Fruit fly (Drosophila melanogaster) whole organism: ENCODE results near the gene CG33777.

Experiments
- CG8478 ChIP-seq: fragments of >200 bp; optimal IDR thresholded peaks from 2 replicates; lab custom pipeline; 2018; ENCODE audit warnings: inconsistent platforms
- Dll ChIP-seq: fragments of >200 bp; optimal IDR thresholded peaks from 2 replicates; lab custom pipeline; 2017
- EcR ChIP-seq, 2 experiments: fragments of >200 bp; optimal IDR thresholded peaks; 2 replicates each; lab custom pipeline; 2017; ENCODE audit warnings: missing biosample characterization in 2 of 2, missing genetic modification characterization in 2 of 2, missing genetic modification reagents in 2 of 2
- pan ChIP-seq: fragments of >200 bp; optimal IDR thresholded peaks from 2 replicates; lab custom pipeline; 2017
- psq ChIP-seq: fragments of >200 bp; optimal IDR thresholded peaks from 2 replicates; lab custom pipeline; 2017
- usp ChIP-seq: fragments of >200 bp; optimal IDR thresholded peaks from 2 replicates; lab custom pipeline; 2017; ENCODE audit warnings: missing biosample characterization, missing genetic modification characterization, mixed read lengths

CG33777 gene

DNA sequence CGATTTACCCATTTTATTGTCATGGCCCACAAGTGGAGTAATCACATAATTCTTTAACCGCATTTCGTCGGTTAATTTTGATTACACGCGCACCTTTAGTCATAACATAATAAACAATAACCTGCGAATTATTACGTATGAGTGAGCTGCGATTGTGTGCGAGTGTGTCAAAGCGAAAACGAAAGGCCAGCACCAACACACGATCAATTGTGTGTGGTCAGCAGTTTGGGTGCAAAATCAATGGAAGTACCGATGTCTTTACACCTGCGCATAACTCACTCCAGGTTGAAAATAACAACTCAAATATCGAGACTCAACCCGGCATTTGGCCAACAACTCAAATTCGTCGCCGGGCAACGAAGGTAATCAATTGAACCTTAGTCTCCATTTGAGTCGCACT, 20.6 kb downstream of the CG33777 start:
- no peak for TF ChIP-seq EcR (GFP tag; optimal IDR thresholded peaks at IDR 0.05; lab: Kevin White, UChicago)
- no peak for TF ChIP-seq usp (GFP tag; lab: Kevin White, UChicago)
- TF ChIP-seq CG8478 (lab: Kevin White, UChicago), result no peak
- no peak for TF ChIP-seq Dll
- TF ChIP-seq pan (lab: Kevin White, UChicago), result no peak
- TF ChIP-seq psq (lab: Kevin White, UChicago), result no peak

DNA sequence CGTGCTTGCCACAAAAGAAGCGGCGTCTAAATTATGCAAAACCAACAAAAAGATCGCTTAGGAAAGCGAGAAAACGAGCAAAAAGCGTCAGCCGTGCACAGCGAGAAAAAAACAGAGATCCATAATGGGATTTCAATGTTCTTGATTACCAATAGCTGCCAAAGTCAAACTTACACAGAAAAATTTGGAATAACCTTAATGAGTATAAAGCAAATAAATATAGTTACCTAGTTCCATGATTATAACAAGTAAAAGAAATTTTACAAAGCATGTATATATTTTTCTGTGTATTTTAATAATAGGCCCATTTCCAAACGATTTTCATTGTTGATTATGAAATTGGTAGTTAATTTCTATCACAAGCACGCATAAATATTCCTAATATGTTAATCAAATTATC, 21.1 kb downstream of the CG33777 start:
- no peak for TF ChIP-seq EcR (GFP tag; optimal IDR thresholded peaks at IDR 0.05; lab: Kevin White, UChicago)
- TF ChIP-seq usp (GFP tag; lab: Kevin White, UChicago), result no peak
- TF ChIP-seq CG8478 (lab: Kevin White, UChicago), result no peak
- no peak for TF ChIP-seq Dll
- no peak for TF ChIP-seq pan (lab: Kevin White, UChicago)
- TF ChIP-seq psq (lab: Kevin White, UChicago), result no peak

DNA sequence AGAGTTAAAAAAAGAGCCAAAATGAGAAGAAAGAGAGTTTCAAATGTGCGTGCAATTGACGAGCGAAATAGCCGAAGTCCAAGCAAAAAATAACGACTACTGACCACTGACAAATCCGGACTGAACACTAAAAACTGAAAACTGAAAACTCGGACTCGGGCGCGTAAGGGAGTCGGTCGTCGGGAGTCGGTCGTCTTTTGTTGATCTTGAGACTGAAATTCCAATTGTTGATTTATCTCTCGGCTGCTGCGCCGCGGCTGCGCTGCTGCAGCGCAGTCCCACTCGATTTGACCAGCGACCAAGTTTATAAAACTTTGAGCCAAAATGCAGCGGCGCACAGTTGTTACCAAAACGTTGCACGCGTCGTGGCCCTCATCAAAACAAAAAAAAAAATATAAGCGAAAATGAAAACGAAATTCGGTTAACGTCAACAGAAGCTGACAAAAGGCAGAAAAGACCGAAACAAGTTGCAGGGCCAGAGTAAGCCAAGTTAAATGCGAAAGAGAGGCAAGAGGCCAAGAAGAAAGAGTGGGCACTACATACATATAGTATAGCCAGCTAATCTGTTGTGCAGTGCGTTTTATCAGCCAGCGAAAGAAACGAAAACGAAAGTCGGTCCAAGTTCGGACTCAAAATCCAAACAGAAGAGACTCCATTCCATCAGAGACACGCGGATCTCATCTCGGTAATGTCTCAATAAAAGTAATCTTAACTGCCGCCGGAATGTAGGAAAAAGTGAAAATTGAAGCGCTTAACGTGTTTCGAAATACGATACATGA, 22.0 kb downstream of the CG33777 start, which contains the start of gene CG11353:
Gene CG11353, plus strand, starts transcription at position 330 of the 779 bp plus-strand sequence.
- TF ChIP-seq CG8478 (lab: Kevin White, UChicago) (no peak), Dll (no peak), EcR (GFP tag; optimal IDR thresholded peaks at IDR 0.05; lab: Kevin White, UChicago) (no peak), pan (lab: Kevin White, UChicago) (no peak), psq (lab: Kevin White, UChicago) (no peak), usp (GFP tag; lab: Kevin White, UChicago) (no peak)

DNA sequence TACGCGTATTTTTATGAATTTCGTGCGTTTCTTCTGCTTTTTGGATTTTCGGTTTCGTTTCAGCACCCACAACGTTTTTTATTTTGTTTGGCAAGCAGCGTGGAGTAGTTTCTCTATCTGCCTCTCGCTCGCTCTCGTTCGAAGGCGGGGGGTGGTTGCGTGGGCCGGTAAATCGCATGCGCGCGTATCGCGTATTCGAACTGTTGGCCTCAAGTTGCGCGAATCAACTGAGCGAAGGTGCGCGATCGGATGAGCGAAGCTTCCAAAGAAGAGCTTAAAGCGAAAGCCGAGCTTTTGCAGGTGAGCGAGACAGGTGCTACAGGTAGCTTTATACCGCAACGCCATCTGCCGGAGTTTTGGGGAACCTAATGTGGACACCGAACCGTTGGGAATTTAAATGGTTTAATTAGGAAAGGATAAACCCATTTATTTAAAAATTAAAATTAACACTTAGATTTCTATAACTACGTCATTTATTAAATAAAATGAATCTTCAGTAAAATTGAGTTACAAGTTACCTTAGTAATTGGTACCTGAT, 23.0 kb downstream of the CG33777 start, which contains the start of gene Tie:
Gene Tie, minus strand, starts transcription at position 205 of the 538 bp plus-strand sequence.
- no peak for TF ChIP-seq psq (lab: Kevin White, UChicago)
- TF ChIP-seq CG8478 (lab: Kevin White, UChicago), result no peak
- no peak for TF ChIP-seq usp (GFP tag; lab: Kevin White, UChicago)
- no peak for TF ChIP-seq EcR (GFP tag; optimal IDR thresholded peaks at IDR 0.05; lab: Kevin White, UChicago)
- TF ChIP-seq Dll, result no peak

DNA sequence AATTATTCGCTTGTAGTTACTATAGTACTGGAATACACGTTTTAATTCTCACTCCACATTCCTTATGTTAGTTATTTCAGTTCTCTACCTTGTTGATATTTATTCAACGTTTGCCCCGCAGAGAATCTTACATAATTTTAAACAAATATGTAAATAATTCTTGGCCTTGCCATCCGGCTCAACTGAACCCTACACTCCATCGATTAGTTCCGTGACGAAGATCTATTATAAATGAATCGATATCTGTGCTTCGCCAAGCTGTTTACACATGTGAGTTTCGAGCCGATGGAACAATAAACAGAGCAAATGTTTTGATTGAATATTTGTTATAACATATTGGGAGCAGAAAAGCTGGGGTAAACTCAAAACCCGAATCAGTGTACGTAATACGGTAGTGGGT, 33.2 kb downstream of the CG33777 start:
- no peak for TF ChIP-seq Dll

DNA sequence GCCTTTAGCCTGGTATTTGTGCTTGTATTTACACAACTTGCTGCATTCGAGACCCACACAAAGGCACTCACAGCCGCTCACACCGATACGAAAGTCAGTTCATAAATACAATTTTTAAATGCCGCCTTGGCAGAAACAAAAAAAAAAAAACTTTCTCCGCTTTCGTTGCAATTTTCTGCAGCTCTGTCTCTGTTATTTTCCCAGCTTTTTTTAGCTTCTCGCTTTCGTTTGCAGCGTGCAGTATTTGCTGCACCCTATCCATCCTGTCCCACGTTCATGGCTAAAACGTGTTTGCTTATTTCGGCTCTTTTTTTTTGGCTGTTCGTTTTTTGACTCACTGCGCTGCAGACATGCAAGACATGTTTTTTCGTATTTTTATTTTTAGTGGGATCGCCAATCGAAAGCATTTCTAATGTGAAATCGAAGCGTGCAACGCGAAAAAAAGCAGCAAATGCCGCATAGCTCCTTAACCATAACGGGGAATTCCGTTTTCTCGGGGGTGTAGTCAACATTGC, 35.6 kb downstream of the CG33777 start:
- no peak for TF ChIP-seq CG8478 (lab: Kevin White, UChicago)
- TF ChIP-seq usp (GFP tag; lab: Kevin White, UChicago), result no peak
- TF ChIP-seq Dll, result no peak
- TF ChIP-seq psq (lab: Kevin White, UChicago), result no peak
- no peak for TF ChIP-seq EcR (GFP tag; optimal IDR thresholded peaks at IDR 0.05; lab: Kevin White, UChicago)
- TF ChIP-seq pan (lab: Kevin White, UChicago), result no peak

DNA sequence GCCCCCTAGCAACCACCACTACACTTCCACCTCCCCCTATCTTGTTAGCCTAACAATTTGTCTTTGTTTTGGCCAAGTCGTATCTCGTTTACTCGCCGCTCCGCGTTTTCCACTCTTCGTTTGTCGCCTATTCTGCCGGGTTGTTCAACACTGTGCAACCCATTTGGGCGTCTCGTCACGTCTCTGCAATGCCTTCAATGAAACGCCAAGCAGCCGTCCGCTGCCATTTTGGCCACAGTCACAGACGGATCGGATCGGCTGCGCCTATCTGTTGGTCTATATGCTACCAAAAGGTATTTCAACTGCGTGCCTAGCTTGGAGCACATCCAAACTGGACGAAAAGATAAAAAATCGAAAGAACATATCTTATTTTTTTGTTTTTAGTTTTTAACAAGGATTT, 38.7 kb downstream of the CG33777 start:
- TF ChIP-seq psq (lab: Kevin White, UChicago) (no peak), pan (lab: Kevin White, UChicago) (no peak), usp (GFP tag; lab: Kevin White, UChicago) (no peak), EcR (GFP tag; optimal IDR thresholded peaks at IDR 0.05; lab: Kevin White, UChicago) (no peak), Dll (no peak)

DNA sequence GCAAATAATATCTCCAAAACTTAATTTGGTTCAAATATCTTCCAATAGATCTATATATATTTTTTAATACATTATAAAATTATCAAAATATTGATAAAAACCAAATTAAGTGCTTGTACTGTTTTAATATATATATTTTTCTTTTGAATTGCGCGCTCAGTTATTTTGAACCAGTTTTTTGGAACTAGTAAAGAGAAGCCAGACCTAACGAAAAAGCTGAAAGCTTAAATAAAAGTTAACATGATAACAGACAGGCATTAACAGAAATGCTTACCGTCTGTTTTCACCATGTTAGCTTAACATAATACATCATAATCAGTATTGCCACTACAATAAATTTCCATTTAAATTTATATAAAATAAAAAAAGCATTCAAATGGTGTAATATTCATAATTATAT, 44.7 kb downstream of the CG33777 start:
- TF ChIP-seq EcR (GFP tag; optimal IDR thresholded peaks at IDR 0.05; lab: Kevin White, UChicago) (no peak), pan (lab: Kevin White, UChicago) (no peak), CG8478 (lab: Kevin White, UChicago) (no peak)

DNA sequence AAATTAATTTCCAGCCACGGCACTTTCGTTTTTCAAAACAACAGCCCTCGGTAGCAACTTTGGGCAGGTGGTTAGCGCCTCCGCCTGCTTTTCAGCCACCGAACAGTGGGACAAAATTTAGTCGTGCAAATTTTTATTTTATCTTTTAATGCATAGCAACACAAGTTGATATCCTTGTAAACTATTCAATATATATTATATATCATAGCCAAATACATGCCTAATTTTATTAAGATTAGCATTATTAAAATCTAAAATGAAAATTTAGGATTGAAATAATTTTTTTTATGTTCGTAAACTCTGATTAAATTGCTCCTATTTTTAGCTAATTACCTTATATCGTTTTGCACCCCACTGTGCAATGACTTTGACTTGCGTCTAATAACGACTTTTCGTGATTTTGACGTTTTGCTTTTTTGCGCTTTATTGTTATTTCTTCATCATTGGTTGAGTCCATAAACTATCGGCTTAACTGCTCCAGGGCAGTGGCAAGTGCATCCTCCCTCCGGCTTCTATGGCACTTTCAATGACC, 46.0 kb downstream of the CG33777 start:
- TF ChIP-seq CG8478 (lab: Kevin White, UChicago) (no peak), pan (lab: Kevin White, UChicago) (no peak), Dll (no peak)

DNA sequence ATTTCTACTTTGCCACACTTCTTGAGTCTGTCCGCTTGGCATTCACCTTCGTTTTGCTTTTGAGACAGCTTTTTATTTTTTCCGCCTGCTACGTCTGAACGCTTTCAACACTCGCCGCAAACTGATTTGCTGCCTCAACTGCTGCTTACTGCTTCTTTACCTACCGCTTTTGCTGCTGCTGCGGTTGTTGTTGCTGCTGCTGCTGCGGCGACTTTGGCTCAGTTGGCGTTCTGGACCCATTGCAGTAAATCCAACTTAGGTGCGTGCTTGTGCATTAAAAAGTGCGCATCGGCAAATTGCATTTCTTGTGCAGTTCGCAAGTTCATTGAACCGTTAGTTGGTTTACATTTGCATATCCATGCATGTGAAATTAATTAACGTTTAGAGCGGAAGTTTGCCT, 46.7 kb downstream of the CG33777 start, which contains the start of gene NT1:
Gene NT1, minus strand, starts transcription at position 127 of the 400 bp plus-strand sequence.
- no peak for TF ChIP-seq CG8478 (lab: Kevin White, UChicago)
- TF ChIP-seq pan (lab: Kevin White, UChicago), result no peak
- TF ChIP-seq EcR (GFP tag; optimal IDR thresholded peaks at IDR 0.05; lab: Kevin White, UChicago), result peak in 1 of 2 experiments; percentile 50

DNA sequence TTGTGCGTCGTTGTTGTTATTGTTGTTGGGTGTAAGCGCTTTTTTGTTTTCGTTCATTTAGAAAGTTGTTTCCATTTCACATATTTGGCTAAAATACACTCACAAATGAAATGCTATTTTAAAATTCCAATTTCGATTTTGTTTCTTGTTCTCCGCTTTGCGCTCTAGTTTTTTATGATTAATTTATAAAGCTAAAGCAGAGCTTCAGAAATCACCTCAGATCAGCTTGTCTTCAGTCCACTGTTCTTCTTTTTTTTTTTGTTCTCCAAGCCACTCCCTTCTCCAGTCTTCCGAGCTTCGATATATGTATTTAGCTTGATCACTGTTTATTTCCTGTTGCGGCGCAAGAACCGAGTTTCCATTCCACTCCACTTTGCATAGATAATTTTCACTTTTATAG, 47.2 kb downstream of the CG33777 start:
- TF ChIP-seq EcR (GFP tag; optimal IDR thresholded peaks at IDR 0.05; lab: Kevin White, UChicago) (no peak), psq (lab: Kevin White, UChicago) (no peak), Dll (no peak), usp (GFP tag; lab: Kevin White, UChicago) (no peak), pan (lab: Kevin White, UChicago) (no peak)
